Fruit fly (Drosophila melanogaster) whole organism, embryonic: ENCODE data around the gene CG8066.

Experiments used
- Abd-B ChIP-seq: fragments of 200-800 bp; sonication (Bioruptor generic); optimal IDR thresholded peaks from 2 replicates; lab custom pipeline; 2018; ENCODE audit warnings: missing biosample characterization, mild to moderate bottlenecking, missing genetic modification characterization, moderate library complexity
- CG10321 ChIP-seq: fragments of 200-800 bp; sonication (Bioruptor generic); IDR thresholded peaks from 2 replicates; pipeline ENCODE4 v1.3.6; 2022; ENCODE audit warnings: missing biosample characterization, missing genetic modification characterization
- CG10959 ChIP-seq: fragments of 200-800 bp; sonication (Bioruptor generic); IDR thresholded peaks from 2 replicates; pipeline ENCODE4 v1.3.6; 2022; ENCODE audit warnings: missing biosample characterization, missing genetic modification characterization
- CG11504 ChIP-seq: fragments of 200-800 bp; sonication (Bioruptor generic); optimal IDR thresholded peaks from 3 replicates; lab custom pipeline; 2019; ENCODE audit warnings: missing biosample characterization, mild to moderate bottlenecking, missing genetic modification characterization, moderate library complexity
- CG12071 ChIP-seq: fragments of 200-800 bp; sonication (Bioruptor generic); optimal IDR thresholded peaks from 3 replicates; lab custom pipeline; 2018; ENCODE audit warnings: missing biosample characterization, mild to moderate bottlenecking, missing genetic modification characterization
- CG12391 ChIP-seq: fragments of 200-800 bp; sonication (Bioruptor generic); optimal IDR thresholded peaks from 3 replicates; lab custom pipeline; 2018; ENCODE audit warnings: missing biosample characterization, mild to moderate bottlenecking, missing genetic modification characterization, moderate library complexity
- CG12659 ChIP-seq: fragments of 200-800 bp; sonication (Bioruptor generic); optimal IDR thresholded peaks from 3 replicates; lab custom pipeline; 2017; ENCODE audit warnings: mild to moderate bottlenecking, missing biosample characterization, missing genetic modification reagents, missing genetic modification characterization
- CG14965 ChIP-seq: fragments of 200-800 bp; sonication (Bioruptor generic); optimal IDR thresholded peaks from 2 replicates; lab custom pipeline; 2016; ENCODE audit warnings: missing biosample characterization, missing genetic modification characterization, borderline replicate concordance
- CG15514 ChIP-seq: fragments of 200-800 bp; sonication (Bioruptor generic); optimal IDR thresholded peaks from 3 replicates; lab custom pipeline; 2017; ENCODE audit warnings: missing biosample characterization, missing genetic modification characterization, mild to moderate bottlenecking, moderate library complexity, missing genetic modification reagents
- CG17361 ChIP-seq: fragments of 200-800 bp; sonication (Bioruptor generic); IDR thresholded peaks from 3 replicates; pipeline ENCODE4 v1.3.6; 2022; ENCODE audit warnings: missing biosample characterization, missing genetic modification characterization
- CG17568 ChIP-seq: fragments of 200-800 bp; sonication (Bioruptor generic); optimal IDR thresholded peaks from 2 replicates; lab custom pipeline; 2018; ENCODE audit warnings: missing biosample characterization, mild to moderate bottlenecking, missing genetic modification characterization, moderate library complexity
- CG17912 ChIP-seq: fragments of 200-800 bp; sonication (Bioruptor generic); optimal IDR thresholded peaks from 2 replicates; lab custom pipeline; 2018; ENCODE audit warnings: missing biosample characterization, mild to moderate bottlenecking, missing genetic modification characterization
- CG31224 ChIP-seq: fragments of 200-800 bp; sonication (Bioruptor generic); IDR thresholded peaks from 2 replicates; pipeline ENCODE4 v1.3.6; 2022; ENCODE audit warnings: missing biosample characterization, missing genetic modification characterization
- CG31365 ChIP-seq: fragments of 200-800 bp; sonication (Bioruptor generic); optimal IDR thresholded peaks from 2 replicates; lab custom pipeline; 2018; ENCODE audit warnings: missing biosample characterization, mild to moderate bottlenecking, missing genetic modification characterization
- CG31441 ChIP-seq: fragments of 200-800 bp; sonication (Bioruptor generic); IDR thresholded peaks from 2 replicates; pipeline ENCODE4 v1.3.6; 2022; ENCODE audit warnings: missing biosample characterization, missing genetic modification characterization
- CG33557 ChIP-seq: fragments of 200-800 bp; sonication (Bioruptor generic); optimal IDR thresholded peaks from 2 replicates; lab custom pipeline; 2019; ENCODE audit warnings: missing biosample characterization, mild to moderate bottlenecking, missing genetic modification characterization, moderate library complexity
- CG34224 ChIP-seq: fragments of 200-800 bp; sonication (Bioruptor generic); IDR thresholded peaks from 3 replicates; pipeline ENCODE4 v1.3.6; 2022; ENCODE audit warnings: missing biosample characterization, missing genetic modification characterization; ENCODE audit not compliant: partially characterized antibody
- CG34376 ChIP-seq: fragments of 200-800 bp; sonication (Bioruptor generic); optimal IDR thresholded peaks from 2 replicates; lab custom pipeline; 2018; ENCODE audit warnings: missing biosample characterization, mild to moderate bottlenecking, missing genetic modification characterization
- CG4360 ChIP-seq: fragments of 200-800 bp; sonication (Bioruptor generic); IDR thresholded peaks from 2 replicates; pipeline ENCODE4 v1.3.6; 2022; ENCODE audit warnings: missing biosample characterization, missing genetic modification characterization
- CG4617 ChIP-seq: fragments of 200-800 bp; sonication (Bioruptor generic); optimal IDR thresholded peaks from 3 replicates; lab custom pipeline; 2016; ENCODE audit warnings: missing biosample characterization, missing genetic modification characterization, borderline replicate concordance
- CG5245 ChIP-seq: fragments of 200-800 bp; sonication (Bioruptor generic); optimal IDR thresholded peaks from 3 replicates; lab custom pipeline; 2016; ENCODE audit warnings: missing biosample characterization, missing genetic modification characterization
- CG5953 ChIP-seq: fragments of 200-800 bp; sonication (Bioruptor generic); IDR thresholded peaks from 2 replicates; pipeline ENCODE4 v1.3.6; 2022; ENCODE audit warnings: missing biosample characterization, missing genetic modification characterization
- CG6765 ChIP-seq: fragments of 200-800 bp; sonication (Bioruptor generic); optimal IDR thresholded peaks from 3 replicates; lab custom pipeline; 2017; ENCODE audit warnings: missing biosample characterization, mild to moderate bottlenecking, missing genetic modification characterization
- CG7839 ChIP-seq: fragments of 200-800 bp; sonication (Bioruptor generic); optimal IDR thresholded peaks from 3 replicates; lab custom pipeline; 2018; ENCODE audit warnings: missing biosample characterization, mild to moderate bottlenecking, missing genetic modification characterization, moderate library complexity
- CG8089 ChIP-seq: fragments of 200-800 bp; sonication (Bioruptor generic); optimal IDR thresholded peaks from 3 replicates; lab custom pipeline; 2016; ENCODE audit warnings: missing biosample characterization, missing genetic modification characterization
- CG8924 ChIP-seq: fragments of 200-800 bp; optimal IDR thresholded peaks from 3 replicates; lab custom pipeline; 2019; ENCODE audit warnings: missing biosample characterization, mild to moderate bottlenecking, missing genetic modification characterization, moderate library complexity
- Fer1 ChIP-seq: fragments of 200-800 bp; sonication (Bioruptor generic); optimal IDR thresholded peaks from 2 replicates; lab custom pipeline; 2017; ENCODE audit warnings: missing biosample characterization, mild to moderate bottlenecking, missing genetic modification characterization
- GATAe ChIP-seq: fragments of 200-800 bp; sonication (Bioruptor generic); conservative IDR thresholded peaks from 2 replicates; pipeline ENCODE4 v1.3.6; 2022; ENCODE audit warnings: missing biosample characterization, missing genetic modification characterization
- Hr3 ChIP-seq: fragments of 200-800 bp; sonication (Bioruptor generic); optimal IDR thresholded peaks from 3 replicates; lab custom pipeline; 2016; ENCODE audit warnings: missing biosample characterization, missing genetic modification characterization
- Hr78 ChIP-seq, 2 experiments: fragments of 200-800 bp in 1 of 2; fragments of >200 bp in 1 of 2; sonication (Bioruptor generic) in 1 of 2; optimal IDR thresholded peaks; 2 replicates each; lab custom pipeline; 2017 to 2019; ENCODE audit warnings: missing biosample characterization in 2 of 2, missing genetic modification characterization in 2 of 2, mild to moderate bottlenecking in 1 of 2, moderate library complexity in 1 of 2
- Mad ChIP-seq: fragments of 200-800 bp; sonication (Bioruptor generic); optimal IDR thresholded peaks from 2 replicates; lab custom pipeline; 2016; ENCODE audit warnings: missing biosample characterization, missing genetic modification characterization
- NfI ChIP-seq: fragments of 200-800 bp; sonication (Bioruptor generic); optimal IDR thresholded peaks from 3 replicates; lab custom pipeline; 2018; ENCODE audit warnings: missing biosample characterization, mild to moderate bottlenecking, missing genetic modification characterization, moderate library complexity
- Oaz ChIP-seq: fragments of 200-800 bp; sonication (Bioruptor generic); IDR thresholded peaks from 2 replicates; pipeline ENCODE4 v1.3.6; 2022; ENCODE audit warnings: missing biosample characterization, missing genetic modification characterization
- Ravus ChIP-seq: fragments of 200-800 bp; sonication (Bioruptor generic); IDR thresholded peaks from 2 replicates; pipeline ENCODE4 v1.3.6; 2022; ENCODE audit warnings: missing biosample characterization, missing genetic modification characterization
- Sin3A ChIP-seq: fragments of >200 bp; optimal IDR thresholded peaks from 2 replicates; lab custom pipeline; 2018
- Tbp ChIP-seq: fragments of >200 bp; optimal IDR thresholded peaks from 2 replicates; lab custom pipeline; 2018; ENCODE audit warnings: missing biosample characterization, missing genetic modification characterization
- YL-1 ChIP-seq: fragments of 200-800 bp; sonication (Bioruptor generic); optimal IDR thresholded peaks from 3 replicates; lab custom pipeline; 2017; ENCODE audit warnings: missing biosample characterization, mild to moderate bottlenecking, missing genetic modification characterization
- abd-A ChIP-seq: fragments of 200-800 bp; sonication (Bioruptor generic); optimal IDR thresholded peaks from 3 replicates; lab custom pipeline; 2019; ENCODE audit warnings: missing biosample characterization, mild to moderate bottlenecking, missing genetic modification characterization, moderate library complexity
- esg ChIP-seq: fragments of 200-800 bp; sonication (Bioruptor generic); conservative IDR thresholded peaks from 2 replicates; pipeline ENCODE4 v1.3.6; 2022; ENCODE audit warnings: missing biosample characterization, missing genetic modification characterization
- gem ChIP-seq: fragments of 200-800 bp; sonication (Bioruptor generic); optimal IDR thresholded peaks from 2 replicates; lab custom pipeline; 2019; ENCODE audit warnings: missing biosample characterization, mild to moderate bottlenecking, missing genetic modification characterization, moderate library complexity
- h ChIP-seq: fragments of >200 bp; optimal IDR thresholded peaks from 2 replicates; lab custom pipeline; 2017
- her ChIP-seq: fragments of 200-800 bp; sonication (Bioruptor generic); optimal IDR thresholded peaks from 2 replicates; lab custom pipeline; 2016; ENCODE audit warnings: missing biosample characterization, missing genetic modification characterization
- klu ChIP-seq: fragments of 200-800 bp; sonication (Bioruptor generic); IDR thresholded peaks from 2 replicates; pipeline ENCODE4 v1.3.6; 2022; ENCODE audit warnings: missing biosample characterization, missing genetic modification characterization
- nom ChIP-seq: fragments of 200-800 bp; sonication (Bioruptor generic); optimal IDR thresholded peaks from 2 replicates; lab custom pipeline; 2017; ENCODE audit warnings: missing biosample characterization, missing genetic modification characterization, mild to moderate bottlenecking, moderate library complexity, missing genetic modification reagents
- pho ChIP-seq: fragments of 200-800 bp; sonication (Bioruptor generic); optimal IDR thresholded peaks from 2 replicates; lab custom pipeline; 2016; ENCODE audit warnings: missing biosample characterization, missing genetic modification characterization
- sc ChIP-seq, 3 experiments: fragments of >200 bp in 2 of 3; fragments of 200-800 bp in 1 of 3; sonication (Bioruptor generic) in 1 of 3; optimal IDR thresholded peaks; 2 replicates in 2 of 3; 3 replicates in 1 of 3; lab custom pipeline; 2017; ENCODE audit warnings: mild to moderate bottlenecking in 1 of 3, missing biosample characterization in 1 of 3, missing genetic modification characterization in 1 of 3, missing genetic modification reagents in 1 of 3
- scrt ChIP-seq: fragments of 200-800 bp; sonication (Bioruptor generic); optimal IDR thresholded peaks from 2 replicates; lab custom pipeline; 2018; ENCODE audit warnings: missing biosample characterization, mild to moderate bottlenecking, missing genetic modification characterization, moderate library complexity
- ssp ChIP-seq: fragments of 200-800 bp; sonication (Bioruptor generic); IDR thresholded peaks from 2 replicates; pipeline ENCODE4 v1.3.6; 2022; ENCODE audit warnings: missing biosample characterization, missing genetic modification characterization

Gene CG8066

dm6 chr3R:14608892-14609692 lies 40.4 kb upstream of the CG8066 start, which contains the start of gene CG14853 (continued):
- TF ChIP-seq Hr3 (GFP tag; lab: Kevin White, UChicago) (peak; percentile 85), CG12391 (tag; lab: Kevin White, UChicago) (peak; percentile 92), abd-A (tag; lab: Kevin White, UChicago) (peak; percentile 79), CG10959 (GFP tag; lab: Robert Waterston, UW) (no peak), CG31224 (GFP tag; lab: Robert Waterston, UW) (peak; percentile 7; the same call in 1 of the 2 replicates), CG8924 (peak; percentile 89), Oaz (GFP tag; lab: Robert Waterston, UW) (peak; percentile 45; the same call in 1 of the 2 replicates), CG7839 (tag; lab: Kevin White, UChicago) (peak; percentile 93), scrt (GFP tag; lab: Kevin White, UChicago) (peak; percentile 43), nom (no peak), CG4360 (no peak), CG17361 (GFP tag; lab: Robert Waterston, UW) (peak; percentile 90), YL-1 (GFP tag; lab: Kevin White, UChicago) (peak; percentile 9), CG6765 (peak; percentile 79), Abd-B (peak; percentile 72), ssp (GFP tag; lab: Robert Waterston, UW) (peak; percentile 63), Sin3A (lab: Kevin White, UChicago) (no peak), CG12659 (peak; percentile 93), CG10321 (GFP tag; lab: Robert Waterston, UW) (no peak), CG34224 (no peak), CG33557 (peak; percentile 25), esg (GFP tag; lab: Robert Waterston, UW) (peak; percentile 83), Fer1 (peak; percentile 71), CG17912 (peak; percentile 60), CG5245 (GFP tag; lab: Kevin White, UChicago) (no peak), Mad (GFP tag; lab: Kevin White, UChicago) (no peak), CG17568 (GFP tag; lab: Kevin White, UChicago) (peak; percentile 63), CG4617 (GFP tag; lab: Kevin White, UChicago) (peak; percentile 44), NfI (peak; percentile 75), klu (GFP tag; lab: Robert Waterston, UW) (peak; percentile 44; the same call in 1 of the 2 replicates), CG11504 (tag; lab: Kevin White, UChicago) (peak; percentile 81), Hr78 (GFP tag; optimal IDR thresholded peaks at IDR 0.05; lab: Kevin White, UChicago) (no peak), CG8089 (GFP tag; lab: Kevin White, UChicago) (peak; percentile 56), CG34376 (GFP tag; lab: Kevin White, UChicago) (peak; percentile 74), sc (optimal IDR thresholded peaks at IDR 0.05; lab: Kevin White, UChicago) (no peak), sc (GFP tag; optimal IDR thresholded peaks at IDR 0.05; lab: Kevin White, UChicago) (peak; percentile 74), Tbp (GFP tag; lab: Kevin White, UChicago) (no peak), gem (tag; lab: Kevin White, UChicago) (peak; percentile 89), GATAe (GFP tag; lab: Robert Waterston, UW) (no peak), pho (GFP tag; lab: Kevin White, UChicago) (peak; percentile 6), h (lab: Kevin White, UChicago) (no peak), CG31365 (tag; lab: Kevin White, UChicago) (peak; percentile 66), her (GFP tag; lab: Kevin White, UChicago) (no peak), CG15514 (peak; percentile 64), CG5953 (GFP tag; lab: Robert Waterston, UW) (peak; percentile 80), CG12071 (GFP tag; lab: Kevin White, UChicago) (peak; percentile 88), CG31441 (peak; percentile 89), CG14965 (GFP tag; lab: Kevin White, UChicago) (no peak), Ravus (GFP tag; lab: Robert Waterston, UW) (peak; percentile 39)
